Worm (Caenorhabditis elegans): ENCODE results near the gene ugt-66.

- no peak for TF ChIP-seq him-1 (tag; optimal IDR thresholded peaks at IDR 0.05)
- TF ChIP-seq W03F9.2 (tag; optimal IDR thresholded peaks at IDR 0.05): no peak
Observed at ce11 chrIII:6236649-6237048, 42.3 kb upstream of the ugt-66 start, which contains the start of gene T12A2.21.

Data from whole organism, L4/young adult.